Fruit fly (Drosophila melanogaster): Measurements from ENCODE around the gene CG33641.

CG33641 gene

DNA sequence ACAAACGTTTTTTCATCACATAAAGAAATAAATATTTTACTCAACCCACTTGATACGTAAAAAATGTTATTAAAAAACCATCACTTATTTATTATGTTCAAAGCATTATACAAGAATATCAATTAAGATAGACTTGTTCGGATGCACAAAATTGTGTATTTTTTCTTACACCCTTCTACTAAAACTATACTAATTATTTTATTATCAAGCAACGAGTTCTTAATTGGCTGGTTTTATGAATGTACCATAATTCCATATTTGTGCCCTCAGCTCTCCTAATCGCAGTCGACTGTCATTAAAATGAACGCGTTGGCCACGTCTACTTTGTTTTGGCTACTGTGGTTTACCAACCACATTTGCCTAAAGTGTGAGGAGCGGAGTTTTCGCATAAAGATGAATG is 833 bp downstream of the CG33641 start, which contains the start of gene CG33642:
Gene CG33642, plus strand, starts transcription at position 301 of the 400 bp plus-strand sequence.
- TF ChIP-seq Gug (GFP tag; IDR thresholded peaks at IDR 0.05), result no peak
- no peak for TF ChIP-seq Met (GFP tag; optimal IDR thresholded peaks at IDR 0.05)
- TF ChIP-seq Hr4 (GFP tag; optimal IDR thresholded peaks at IDR 0.05), result no peak
- TF ChIP-seq CG6276 (GFP tag; optimal IDR thresholded peaks at IDR 0.05), result no peak
- no peak for TF ChIP-seq CG4318 (GFP tag; optimal IDR thresholded peaks at IDR 0.05)
- TF ChIP-seq salr (GFP tag; optimal IDR thresholded peaks at IDR 0.05), result no peak
- TF ChIP-seq OdsH (GFP tag; optimal IDR thresholded peaks at IDR 0.05), result no peak
- TF ChIP-seq CG6792 (GFP tag; optimal IDR thresholded peaks at IDR 0.05), result no peak
- TF ChIP-seq vri (GFP tag; optimal IDR thresholded peaks at IDR 0.05), result no peak
- no peak for TF ChIP-seq CG3032 (tag; optimal IDR thresholded peaks at IDR 0.05)
- TF ChIP-seq CG3919 (GFP tag; optimal IDR thresholded peaks at IDR 0.05), result no peak
- no peak for TF ChIP-seq CG11902 (GFP tag; optimal IDR thresholded peaks at IDR 0.05)
- no peak for TF ChIP-seq dac (GFP tag; optimal IDR thresholded peaks at IDR 0.05)
- TF ChIP-seq Hr39 (GFP tag; optimal IDR thresholded peaks at IDR 0.05), result no peak
- TF ChIP-seq CG7368 (GFP tag; optimal IDR thresholded peaks at IDR 0.05), result no peak
- no peak for TF ChIP-seq Smox (GFP tag; optimal IDR thresholded peaks at IDR 0.05)
- no peak for TF ChIP-seq CG34406 (GFP tag; optimal IDR thresholded peaks at IDR 0.05)

DNA sequence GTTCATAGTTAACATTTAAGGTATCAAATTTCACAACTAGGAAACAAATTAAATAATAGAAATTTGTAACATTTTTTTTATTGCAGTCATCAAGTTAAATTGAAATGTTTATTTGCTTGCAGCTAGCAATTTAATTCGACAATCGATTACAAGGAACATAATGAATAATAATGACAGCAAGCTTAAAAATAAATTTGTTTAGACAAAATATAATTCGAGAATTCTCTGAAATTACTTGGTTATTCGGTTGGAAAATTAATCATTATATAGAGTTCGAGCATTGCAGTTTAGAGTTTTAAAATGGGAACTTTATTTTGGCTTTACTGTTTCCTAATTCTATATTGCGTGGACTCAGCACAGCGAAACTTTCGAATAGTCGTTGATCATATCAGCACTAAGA is 1.9 kb downstream of the CG33641 start, which contains the start of gene CG33643:
Gene CG33643, plus strand, starts transcription at position 301 of the 400 bp plus-strand sequence.
- TF ChIP-seq Sox102F (GFP tag; optimal IDR thresholded peaks at IDR 0.05) (no peak), CG10669 (GFP tag; optimal IDR thresholded peaks at IDR 0.05) (no peak), CG34406 (GFP tag; optimal IDR thresholded peaks at IDR 0.05) (no peak), Hr39 (GFP tag; optimal IDR thresholded peaks at IDR 0.05) (no peak), CG9139 (GFP tag; optimal IDR thresholded peaks at IDR 0.05) (no peak), net (GFP tag; optimal IDR thresholded peaks at IDR 0.05) (no peak), acj6 (GFP tag; optimal IDR thresholded peaks at IDR 0.05) (no peak)

DNA sequence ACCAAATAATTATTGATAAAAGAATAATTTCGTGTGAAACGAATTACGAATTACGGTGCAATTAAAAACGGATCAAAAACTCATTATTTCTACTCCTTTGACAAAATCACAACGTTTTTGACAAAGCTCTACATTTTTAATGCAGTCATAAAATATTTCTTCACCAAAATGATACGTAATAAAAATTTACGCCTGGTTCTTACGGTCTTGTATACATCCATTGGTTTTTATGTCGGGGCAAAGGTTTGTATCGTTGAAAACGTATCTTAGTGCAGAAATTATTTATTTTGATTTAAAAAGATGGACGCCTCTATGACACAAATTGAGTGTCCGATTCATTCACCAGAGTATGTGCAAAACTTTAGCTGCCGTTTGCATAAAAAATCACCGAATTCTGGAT is 2.9 kb downstream of the CG33641 start, which contains the start of gene CG33644:
Gene CG33644, plus strand, starts transcription at position 301 of the 400 bp plus-strand sequence.
- TF ChIP-seq CG31627 (GFP tag; optimal IDR thresholded peaks at IDR 0.05) (no peak), achi (GFP tag; optimal IDR thresholded peaks at IDR 0.05) (no peak), CG32006 (GFP tag; optimal IDR thresholded peaks at IDR 0.05) (no peak), CG6808 (GFP tag; optimal IDR thresholded peaks at IDR 0.05) (no peak), CG3919 (GFP tag; optimal IDR thresholded peaks at IDR 0.05) (no peak), cyc (GFP tag; optimal IDR thresholded peaks at IDR 0.05) (no peak), acj6 (GFP tag; optimal IDR thresholded peaks at IDR 0.05) (no peak)

DNA sequence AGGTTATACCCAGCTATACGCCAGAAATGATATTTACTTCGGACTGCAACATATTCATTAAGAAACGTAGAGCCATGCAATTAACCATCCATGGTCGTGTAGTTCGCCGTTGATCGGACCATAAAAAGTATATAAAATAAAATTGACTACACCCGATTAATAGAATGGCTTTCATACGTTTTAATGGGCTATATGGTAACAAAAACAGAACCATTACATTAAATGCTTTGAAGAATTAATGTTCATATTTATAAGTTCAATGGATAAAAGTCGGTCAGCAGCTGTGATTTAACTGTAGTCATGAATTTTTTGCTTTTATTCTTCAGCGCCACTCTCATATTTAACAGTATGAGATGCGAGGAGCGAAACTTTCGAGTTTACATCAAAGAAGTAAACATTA is 3.7 kb downstream of the CG33641 start, which contains the start of gene CG33645:
Gene CG33645, plus strand, starts transcription at position 301 of the 400 bp plus-strand sequence.
- TF ChIP-seq CG11762 (GFP tag; optimal IDR thresholded peaks at IDR 0.05; ENCODE audit: insufficient read depth) (no peak), CG11902 (GFP tag; optimal IDR thresholded peaks at IDR 0.05) (no peak), CG15336 (GFP tag; IDR thresholded peaks at IDR 0.05) (no peak)

DNA sequence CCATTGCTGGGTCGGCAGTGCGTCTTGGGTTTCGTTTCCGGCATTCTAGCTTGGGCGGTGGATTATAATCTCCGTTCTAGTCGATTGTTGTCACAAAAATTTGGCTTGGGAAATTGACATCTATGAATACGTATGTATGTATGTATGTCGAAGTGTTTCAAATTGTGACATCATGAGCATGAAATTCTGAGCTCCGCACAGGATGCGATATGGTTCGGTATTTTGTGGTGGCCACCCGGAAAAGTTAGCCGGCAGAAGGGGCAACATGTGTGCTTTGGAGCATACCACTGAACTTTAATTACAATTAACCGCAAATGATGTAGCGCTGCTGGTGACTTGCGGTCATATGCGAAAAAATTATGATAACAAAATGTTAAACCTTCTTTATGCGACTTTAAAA is 6.8 kb downstream of the CG33641 start, which contains the start of gene CG15638:
Gene CG15638, minus strand, starts transcription at position 101 of the 400 bp plus-strand sequence.
- no peak for TF ChIP-seq CG6792 (GFP tag; optimal IDR thresholded peaks at IDR 0.05)
- TF ChIP-seq Lpt (GFP tag; optimal IDR thresholded peaks at IDR 0.05), result no peak
- no peak for TF ChIP-seq Smox (GFP tag; optimal IDR thresholded peaks at IDR 0.05)
- TF ChIP-seq Met (GFP tag; optimal IDR thresholded peaks at IDR 0.05), result no peak
- no peak for TF ChIP-seq dsx (GFP tag; optimal IDR thresholded peaks at IDR 0.05; ENCODE audit: poor library complexity, severe bottlenecking)
- TF ChIP-seq CG6276 (GFP tag; optimal IDR thresholded peaks at IDR 0.05), result no peak
- no peak for TF ChIP-seq CG8632 (GFP tag; optimal IDR thresholded peaks at IDR 0.05)
- TF ChIP-seq CG7368 (GFP tag; optimal IDR thresholded peaks at IDR 0.05), result no peak
- no peak for TF ChIP-seq CG31627 (GFP tag; optimal IDR thresholded peaks at IDR 0.05)
- TF ChIP-seq Eip78C (GFP tag), result no peak
- TF ChIP-seq Eip75B (GFP tag; optimal IDR thresholded peaks at IDR 0.05), result no peak
- TF ChIP-seq Hr38 (GFP tag; optimal IDR thresholded peaks at IDR 0.05), result no peak
